Fruit fly (Drosophila melanogaster): ENCODE results near the gene CG43317.

Gene CG43317

dm6 chr3R:15816276-15816675, 17.9 kb downstream of the CG43317 start (continued):
- TF ChIP-seq Eip74EF (GFP tag; optimal IDR thresholded peaks at IDR 0.05) (no peak), D19B (GFP tag; optimal IDR thresholded peaks at IDR 0.05) (peak; percentile 45), vnd (GFP tag; IDR thresholded peaks at IDR 0.05; ENCODE audit: partially characterized antibody) (no peak), hth (optimal IDR thresholded peaks at IDR 0.05) (no peak), CTCF (GFP tag; optimal IDR thresholded peaks at IDR 0.05) (no peak), br (optimal IDR thresholded peaks at IDR 0.05) (no peak), bbx (GFP tag; IDR thresholded peaks at IDR 0.05; ENCODE audit: partially characterized antibody) (no peak), sd (tag; optimal IDR thresholded peaks at IDR 0.05) (no peak), tx (GFP tag; optimal IDR thresholded peaks at IDR 0.05) (no peak), Hand (GFP tag; optimal IDR thresholded peaks at IDR 0.05) (no peak), lmd (GFP tag; IDR thresholded peaks at IDR 0.05) (no peak; the same call in 1 of the 2 replicates), Lim3 (GFP tag; IDR thresholded peaks at IDR 0.05) (no peak), CG18599 (GFP tag; optimal IDR thresholded peaks at IDR 0.05) (no peak), Ptx1 (GFP tag; IDR thresholded peaks at IDR 0.05) (0 out of 2 replicates have a peak, but pooled peaks have one; percentile 22), dpn (GFP tag; optimal IDR thresholded peaks at IDR 0.05) (peak in 1 of 2 experiments; percentile 2), sob (GFP tag; IDR thresholded peaks at IDR 0.05) (peak; percentile 50; the same call in 1 of the 2 replicates), Tbp (GFP tag; optimal IDR thresholded peaks at IDR 0.05) (no peak), Scr (GFP tag; IDR thresholded peaks at IDR 0.05; ENCODE audit: partially characterized antibody) (no peak), MBD-R2 (GFP tag; IDR thresholded peaks at IDR 0.05) (no peak), YL-1 (GFP tag; optimal IDR thresholded peaks at IDR 0.05) (no peak), hkb (optimal IDR thresholded peaks at IDR 0.05) (no peak), hkb (GFP tag; IDR thresholded peaks at IDR 0.05) (no peak), HmgD (GFP tag; optimal IDR thresholded peaks at IDR 0.05) (no peak), Atf-2 (GFP tag; optimal IDR thresholded peaks at IDR 0.05) (no peak), cg (GFP tag; optimal IDR thresholded peaks at IDR 0.05) (no peak), Dip3 (GFP tag; optimal IDR thresholded peaks at IDR 0.05) (no peak), HHEX (GFP tag; optimal IDR thresholded peaks at IDR 0.05) (no peak), zen2 (GFP tag; IDR thresholded peaks at IDR 0.05; ENCODE audit: partially characterized antibody) (no peak), Dip2 (GFP tag; IDR thresholded peaks at IDR 0.05) (no peak), CG18262 (tag; optimal IDR thresholded peaks at IDR 0.05) (no peak), CG3995 (GFP tag; optimal IDR thresholded peaks at IDR 0.05) (no peak), Deaf1 (tag; optimal IDR thresholded peaks at IDR 0.05) (no peak), sug (tag; optimal IDR thresholded peaks at IDR 0.05) (no peak), unpg (GFP tag; optimal IDR thresholded peaks at IDR 0.05) (no peak), Sox102F (GFP tag; optimal IDR thresholded peaks at IDR 0.05) (peak; percentile 47), CG17568 (GFP tag; optimal IDR thresholded peaks at IDR 0.05) (no peak), CG9437 (GFP tag; optimal IDR thresholded peaks at IDR 0.05) (no peak), gfzf (GFP tag; optimal IDR thresholded peaks at IDR 0.05) (no peak), CG12744 (GFP tag; optimal IDR thresholded peaks at IDR 0.05) (no peak), CG13894 (tag; optimal IDR thresholded peaks at IDR 0.05) (no peak), vvl (GFP tag; IDR thresholded peaks at IDR 0.05) (peak; percentile 29), CG18476 (GFP tag; optimal IDR thresholded peaks at IDR 0.05) (no peak), CG11398 (GFP tag; optimal IDR thresholded peaks at IDR 0.05) (no peak), CG14710 (tag; optimal IDR thresholded peaks at IDR 0.05) (no peak), seq (GFP tag; IDR thresholded peaks at IDR 0.05) (no peak), maf-S (GFP tag; optimal IDR thresholded peaks at IDR 0.05) (no peak), Med (GFP tag) (no peak), HLHmδ (GFP tag; optimal IDR thresholded peaks at IDR 0.05) (no peak), emc (GFP tag; optimal IDR thresholded peaks at IDR 0.05) (no peak), Xrp1 (GFP tag; IDR thresholded peaks at IDR 0.05) (peak; percentile 67), CG2199 (GFP tag; IDR thresholded peaks at IDR 0.05) (peak; percentile 13; the same call in 1 of the 3 replicates), gcm (GFP tag; optimal IDR thresholded peaks at IDR 0.05) (no peak), nmo (GFP tag; optimal IDR thresholded peaks at IDR 0.05) (no peak)

Measured in whole organism, embryonic.